Fruit fly (Drosophila melanogaster) whole organism, embryonic: ENCODE results near the gene D.
A peak's percentile ranks its signal among the peaks of the same experiment; 100 is the strongest.

ENCODE experiments used
- Abd-B ChIP-seq: fragments of 200-800 bp; sonication (Bioruptor generic); optimal IDR thresholded peaks from 2 replicates; lab custom pipeline; 2018; ENCODE audit warnings: missing biosample characterization, mild to moderate bottlenecking, missing genetic modification characterization, moderate library complexity
- Antp ChIP-seq: fragments of 200-800 bp; sonication (Bioruptor generic); optimal IDR thresholded peaks from 3 replicates; lab custom pipeline; 2016; ENCODE audit warnings: missing biosample characterization, missing genetic modification characterization
- Blimp-1 ChIP-seq: fragments of 200-800 bp; sonication (Bioruptor generic); optimal IDR thresholded peaks from 3 replicates; lab custom pipeline; 2018; ENCODE audit warnings: missing biosample characterization, missing genetic modification characterization, mild to moderate bottlenecking, moderate library complexity, missing genetic modification reagents
- CG11093 ChIP-seq: fragments of 200-800 bp; sonication (Bioruptor generic); IDR thresholded peaks from 3 replicates; pipeline ENCODE4 v1.3.6; 2022; ENCODE audit warnings: missing biosample characterization, missing genetic modification characterization
- CG11398 ChIP-seq: fragments of 200-800 bp; sonication (Bioruptor generic); optimal IDR thresholded peaks from 2 replicates; lab custom pipeline; 2016; ENCODE audit warnings: missing biosample characterization, missing genetic modification characterization
- CG11723 ChIP-seq: fragments of 200-800 bp; sonication (Bioruptor generic); optimal IDR thresholded peaks from 2 replicates; lab custom pipeline; 2017; ENCODE audit warnings: missing biosample characterization, mild to moderate bottlenecking, missing genetic modification characterization
- CG12744 ChIP-seq: fragments of 200-800 bp; sonication (Bioruptor generic); optimal IDR thresholded peaks from 2 replicates; lab custom pipeline; 2016; ENCODE audit warnings: missing biosample characterization, missing genetic modification characterization
- CG13894 ChIP-seq: fragments of 200-800 bp; sonication (Bioruptor generic); optimal IDR thresholded peaks from 3 replicates; lab custom pipeline; 2018; ENCODE audit warnings: missing biosample characterization, mild to moderate bottlenecking, missing genetic modification characterization, moderate library complexity
- CG14667 ChIP-seq: fragments of 200-800 bp; sonication (Bioruptor generic); IDR thresholded peaks from 2 replicates; pipeline ENCODE4 v1.3.6; 2022; ENCODE audit warnings: missing biosample characterization, missing genetic modification characterization
- CG16779 ChIP-seq: fragments of 200-800 bp; sonication (Bioruptor generic); IDR thresholded peaks from 2 replicates; pipeline ENCODE4 v1.3.6; 2022; ENCODE audit warnings: missing biosample characterization, missing genetic modification characterization
- CG17912 ChIP-seq: fragments of 200-800 bp; sonication (Bioruptor generic); optimal IDR thresholded peaks from 2 replicates; lab custom pipeline; 2018; ENCODE audit warnings: missing biosample characterization, mild to moderate bottlenecking, missing genetic modification characterization
- CG18262 ChIP-seq: fragments of 200-800 bp; optimal IDR thresholded peaks from 3 replicates; lab custom pipeline; 2019; ENCODE audit warnings: missing biosample characterization, mild to moderate bottlenecking, missing genetic modification characterization, moderate library complexity
- CG2199 ChIP-seq: fragments of 200-800 bp; sonication (Bioruptor generic); IDR thresholded peaks from 3 replicates; pipeline ENCODE4 v1.3.6; 2022; ENCODE audit warnings: missing biosample characterization, missing genetic modification characterization
- CG2712 ChIP-seq: fragments of 200-800 bp; optimal IDR thresholded peaks from 3 replicates; lab custom pipeline; 2019; ENCODE audit warnings: missing biosample characterization, mild to moderate bottlenecking, missing genetic modification characterization, moderate library complexity
- CG3847 ChIP-seq: fragments of 200-800 bp; sonication (Bioruptor generic); IDR thresholded peaks from 2 replicates; pipeline ENCODE4 v1.3.6; 2022; ENCODE audit warnings: missing biosample characterization, missing genetic modification characterization
- CG3995 ChIP-seq: fragments of 200-800 bp; sonication (Bioruptor generic); optimal IDR thresholded peaks from 3 replicates; lab custom pipeline; 2016; ENCODE audit warnings: missing biosample characterization, missing genetic modification characterization
- CG4282 ChIP-seq: fragments of 200-800 bp; sonication (Bioruptor generic); optimal IDR thresholded peaks from 2 replicates; lab custom pipeline; 2016; ENCODE audit warnings: missing biosample characterization, missing genetic modification characterization
- CG4820 ChIP-seq: fragments of 200-800 bp; sonication (Bioruptor generic); optimal IDR thresholded peaks from 3 replicates; lab custom pipeline; 2016; ENCODE audit warnings: missing biosample characterization, missing genetic modification characterization
- CG5245 ChIP-seq: fragments of 200-800 bp; sonication (Bioruptor generic); optimal IDR thresholded peaks from 3 replicates; lab custom pipeline; 2016; ENCODE audit warnings: missing biosample characterization, missing genetic modification characterization
- CG7928 ChIP-seq: fragments of 200-800 bp; sonication (Bioruptor generic); optimal IDR thresholded peaks from 2 replicates; lab custom pipeline; 2017; ENCODE audit warnings: missing biosample characterization, mild to moderate bottlenecking, missing genetic modification characterization
- CG9876 ChIP-seq: fragments of 200-800 bp; sonication (Bioruptor generic); optimal IDR thresholded peaks from 2 replicates; lab custom pipeline; 2016; ENCODE audit warnings: missing biosample characterization, missing genetic modification characterization
- D19A ChIP-seq: fragments of 200-800 bp; optimal IDR thresholded peaks from 3 replicates; lab custom pipeline; 2019; ENCODE audit warnings: missing biosample characterization, mild to moderate bottlenecking, missing genetic modification characterization, moderate library complexity
- Dref ChIP-seq: fragments of 200-800 bp; sonication (Bioruptor generic); IDR thresholded peaks from 2 replicates; pipeline ENCODE4 v1.3.6; 2022; ENCODE audit warnings: missing biosample characterization, missing genetic modification characterization
- Hmx ChIP-seq: fragments of 200-800 bp; sonication (Bioruptor generic); optimal IDR thresholded peaks from 2 replicates; lab custom pipeline; 2016; ENCODE audit warnings: missing biosample characterization, missing genetic modification characterization
- Hr51 ChIP-seq, 2 experiments: fragments of 200-800 bp; sonication (Bioruptor generic); optimal IDR thresholded peaks; 2 replicates in 1 of 2; 3 replicates in 1 of 2; lab custom pipeline; 2016 to 2018; ENCODE audit warnings: missing biosample characterization in 2 of 2, missing genetic modification characterization in 2 of 2, mild to moderate bottlenecking in 1 of 2, moderate library complexity in 1 of 2
- Hsf ChIP-seq: fragments of 200-800 bp; sonication (Bioruptor generic); optimal IDR thresholded peaks from 3 replicates; lab custom pipeline; 2016; ENCODE audit warnings: missing biosample characterization, missing genetic modification characterization
- Med ChIP-seq: fragments of 200-800 bp; sonication (Bioruptor generic); peaks from one replicate; lab custom pipeline; 2016; ENCODE audit warnings: missing biosample characterization, missing genetic modification characterization, mild to moderate bottlenecking, inconsistent platforms, moderate library complexity
- Meics ChIP-seq: fragments of 200-800 bp; sonication (Bioruptor generic); optimal IDR thresholded peaks from 2 replicates; lab custom pipeline; 2017; ENCODE audit warnings: missing biosample characterization, mild to moderate bottlenecking, missing genetic modification characterization
- Nf-YC ChIP-seq: fragments of 200-800 bp; optimal IDR thresholded peaks from 3 replicates; lab custom pipeline; 2019; ENCODE audit warnings: missing biosample characterization, mild to moderate bottlenecking, missing genetic modification characterization, moderate library complexity
- Sin3A ChIP-seq: fragments of >200 bp; optimal IDR thresholded peaks from 2 replicates; lab custom pipeline; 2018
- Stat92E ChIP-seq, 3 experiments: fragments of >200 bp in 2 of 3; fragments of 200-800 bp in 1 of 3; sonication (Bioruptor generic) in 1 of 3; optimal IDR thresholded peaks; 2 replicates each; lab custom pipeline; 2017 to 2019; ENCODE audit warnings: missing biosample characterization in 3 of 3, missing genetic modification characterization in 3 of 3, mild to moderate bottlenecking in 1 of 3, moderate library complexity in 1 of 3
- TFAM ChIP-seq: fragments of 200-800 bp; sonication (Bioruptor generic); optimal IDR thresholded peaks from 2 replicates; lab custom pipeline; 2017; ENCODE audit warnings: missing biosample characterization, missing genetic modification characterization, inconsistent platforms
- abd-A ChIP-seq: fragments of 200-800 bp; sonication (Bioruptor generic); optimal IDR thresholded peaks from 3 replicates; lab custom pipeline; 2019; ENCODE audit warnings: missing biosample characterization, mild to moderate bottlenecking, missing genetic modification characterization, moderate library complexity
- ac ChIP-seq: fragments of 200-800 bp; sonication (Bioruptor generic); optimal IDR thresholded peaks from 3 replicates; lab custom pipeline; 2017; ENCODE audit warnings: missing biosample characterization, mild to moderate bottlenecking, missing genetic modification characterization
- ash1 ChIP-seq: fragments of 200-800 bp; sonication (Bioruptor generic); optimal IDR thresholded peaks from 2 replicates; lab custom pipeline; 2018; ENCODE audit warnings: missing biosample characterization, mild to moderate bottlenecking, missing genetic modification characterization
- bcd ChIP-seq: fragments of 200-800 bp; sonication (Bioruptor generic); optimal IDR thresholded peaks from 2 replicates; lab custom pipeline; 2017; ENCODE audit warnings: missing biosample characterization, mild to moderate bottlenecking, missing genetic modification characterization
- crc ChIP-seq: fragments of 200-800 bp; sonication (Bioruptor generic); optimal IDR thresholded peaks from 2 replicates; lab custom pipeline; 2016; ENCODE audit warnings: missing biosample characterization, missing genetic modification characterization
- ewg ChIP-seq: fragments of 200-800 bp; sonication (Bioruptor generic); optimal IDR thresholded peaks from 3 replicates; lab custom pipeline; 2017; ENCODE audit warnings: mild to moderate bottlenecking, missing biosample characterization, missing genetic modification reagents, missing genetic modification characterization
- eyg ChIP-seq: fragments of 200-800 bp; sonication (Bioruptor generic); optimal IDR thresholded peaks from 3 replicates; lab custom pipeline; 2016; ENCODE audit warnings: missing biosample characterization, missing genetic modification characterization
- ham ChIP-seq: fragments of 200-800 bp; sonication (Bioruptor generic); IDR thresholded peaks from 2 replicates; pipeline ENCODE4 v1.3.6; 2022; ENCODE audit warnings: missing biosample characterization, missing genetic modification characterization
- her ChIP-seq: fragments of 200-800 bp; sonication (Bioruptor generic); optimal IDR thresholded peaks from 2 replicates; lab custom pipeline; 2016; ENCODE audit warnings: missing biosample characterization, missing genetic modification characterization
- ken ChIP-seq: fragments of 200-800 bp; sonication (Bioruptor generic); IDR thresholded peaks from 3 replicates; pipeline ENCODE4 v1.3.6; 2022; ENCODE audit warnings: missing biosample characterization, missing genetic modification characterization
- knrl ChIP-seq: fragments of 200-800 bp; sonication (Bioruptor generic); IDR thresholded peaks from 3 replicates; pipeline ENCODE4 v1.3.6; 2022; ENCODE audit warnings: missing biosample characterization, missing genetic modification characterization; ENCODE audit not compliant: partially characterized antibody
- otp ChIP-seq: fragments of 200-800 bp; sonication (Bioruptor generic); IDR thresholded peaks from 3 replicates; pipeline ENCODE4, ENCODE4 v1.3.6; 2022; ENCODE audit warnings: missing biosample characterization, missing genetic modification characterization
- pb ChIP-seq: fragments of 200-800 bp; sonication (Bioruptor generic); optimal IDR thresholded peaks from 3 replicates; lab custom pipeline; 2016; ENCODE audit warnings: missing biosample characterization, missing genetic modification characterization
- rib ChIP-seq: fragments of 200-800 bp; sonication (Bioruptor generic); IDR thresholded peaks from 2 replicates; pipeline ENCODE4 v1.3.6; 2022; ENCODE audit warnings: missing biosample characterization, missing genetic modification characterization
- sd ChIP-seq: fragments of 200-800 bp; sonication (Bioruptor generic); optimal IDR thresholded peaks from 3 replicates; lab custom pipeline; 2018; ENCODE audit warnings: missing biosample characterization, mild to moderate bottlenecking, missing genetic modification characterization, moderate library complexity
- tio ChIP-seq: fragments of 200-800 bp; sonication (Bioruptor generic); optimal IDR thresholded peaks from 2 replicates; lab custom pipeline; 2017; ENCODE audit warnings: missing biosample characterization, missing genetic modification characterization, inconsistent platforms
- unpg ChIP-seq: fragments of 200-800 bp; sonication (Bioruptor generic); optimal IDR thresholded peaks from 3 replicates; lab custom pipeline; 2018; ENCODE audit warnings: missing biosample characterization, mild to moderate bottlenecking, missing genetic modification characterization, moderate library complexity
- vvl ChIP-seq: fragments of 200-800 bp; sonication (Bioruptor generic); IDR thresholded peaks from 2 replicates; pipeline ENCODE4 v1.3.6; 2022; ENCODE audit warnings: missing biosample characterization, missing genetic modification characterization
- zfh2 ChIP-seq: fragments of 200-800 bp; sonication (Bioruptor generic); optimal IDR thresholded peaks from 2 replicates; lab custom pipeline; 2016; ENCODE audit warnings: missing biosample characterization, missing genetic modification characterization

D gene

DNA sequence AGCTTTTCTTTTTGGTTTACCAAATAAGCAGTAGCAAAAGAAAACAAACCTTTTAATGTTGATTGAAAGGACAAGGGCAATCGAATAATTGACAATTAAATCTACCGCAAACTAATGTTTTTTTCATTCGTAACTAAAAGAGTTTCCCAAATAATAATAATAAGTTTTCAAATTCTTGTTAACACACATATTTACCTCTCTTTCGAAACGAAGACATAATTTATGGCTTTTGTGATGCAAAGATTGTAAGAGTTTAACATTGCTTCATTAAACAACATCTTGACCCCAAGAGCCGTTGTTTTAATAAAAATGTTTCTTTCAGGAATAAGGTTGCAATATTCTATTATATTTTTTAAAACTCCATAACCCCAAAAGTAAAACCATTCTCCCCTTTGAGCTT lies at the start of gene D:
D (minus strand) TSS at position 101 of the 400 bp plus-strand sequence.
- no peak for TF ChIP-seq CG7928
- no peak for TF ChIP-seq CG17912
- TF ChIP-seq CG11398 (GFP tag; lab: Kevin White, UChicago), result no peak
- no peak for TF ChIP-seq CG11093 (GFP tag; lab: Robert Waterston, UW)

DNA sequence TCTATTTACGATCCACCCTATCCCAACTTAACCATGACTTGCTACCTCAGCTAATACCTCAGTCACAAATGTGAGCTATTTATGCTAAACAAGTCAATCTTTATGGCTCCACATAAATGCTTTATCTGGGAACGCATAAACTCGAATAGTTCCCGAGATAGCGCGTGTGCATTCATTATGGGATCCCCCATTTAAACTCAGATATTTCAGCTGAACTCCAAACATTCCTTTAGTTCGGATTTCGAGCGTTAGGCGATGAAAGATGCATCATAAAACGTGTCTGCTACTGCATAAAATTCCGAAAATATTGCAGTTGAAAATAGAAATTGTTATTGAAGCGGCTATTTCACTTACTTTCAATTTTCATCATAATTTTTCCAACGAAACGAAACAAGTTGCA lies 45.0 kb upstream of the D start:
- TF ChIP-seq CG3847 (GFP tag; lab: Robert Waterston, UW) (no peak), Sin3A (lab: Kevin White, UChicago) (no peak), Med (peak; percentile 8), abd-A (tag; lab: Kevin White, UChicago) (peak; percentile 55), ken (no peak), CG16779 (no peak), sd (tag; lab: Kevin White, UChicago) (peak; percentile 86), Abd-B (peak; percentile 26), rib (GFP tag; lab: Robert Waterston, UW) (no peak), Hmx (GFP tag; lab: Kevin White, UChicago) (no peak), otp (GFP tag; lab: Robert Waterston, UW) (no peak), unpg (GFP tag; lab: Kevin White, UChicago) (no peak), ash1 (GFP tag; lab: Kevin White, UChicago) (no peak), vvl (GFP tag; lab: Robert Waterston, UW) (peak; percentile 39; the same call in 1 of the 2 replicates), Hsf (GFP tag; lab: Kevin White, UChicago) (no peak), bcd (GFP tag; lab: Kevin White, UChicago) (no peak), her (GFP tag; lab: Kevin White, UChicago) (no peak), zfh2 (GFP tag; lab: Kevin White, UChicago) (no peak), ac (GFP tag; lab: Kevin White, UChicago) (no peak), CG12744 (GFP tag; lab: Kevin White, UChicago) (no peak), CG9876 (no peak), Blimp-1 (GFP tag; lab: Kevin White, UChicago) (peak; percentile 43), CG18262 (tag; lab: Kevin White, UChicago) (no peak), Stat92E (GFP tag; optimal IDR thresholded peaks at IDR 0.05; lab: Kevin White, UChicago) (peak in 1 of 3 experiments; percentile 64), CG4820 (GFP tag; lab: Kevin White, UChicago) (no peak), CG4282 (GFP tag; lab: Kevin White, UChicago) (no peak), CG13894 (tag; lab: Kevin White, UChicago) (no peak), CG2712 (tag; lab: Kevin White, UChicago) (no peak), crc (GFP tag; lab: Kevin White, UChicago) (no peak), Meics (GFP tag; lab: Kevin White, UChicago) (no peak), eyg (GFP tag; lab: Kevin White, UChicago) (no peak), CG14667 (GFP tag; lab: Robert Waterston, UW) (no peak), CG3995 (GFP tag; lab: Kevin White, UChicago) (no peak), Nf-YC (no peak), CG11723 (no peak), pb (GFP tag; lab: Kevin White, UChicago) (no peak), Hr51 (GFP tag; optimal IDR thresholded peaks at IDR 0.05; lab: Kevin White, UChicago) (no peak), ewg (no peak), tio (GFP tag; lab: Kevin White, UChicago) (no peak), knrl (GFP tag; lab: Robert Waterston, UW) (no peak), Antp (no peak), ham (GFP tag; lab: Robert Waterston, UW) (no peak), Dref (GFP tag; lab: Robert Waterston, UW) (no peak), CG2199 (0 out of 3 replicates have a peak, but pooled peaks have one; percentile 29), TFAM (GFP tag; lab: Kevin White, UChicago) (no peak), D19A (tag; lab: Kevin White, UChicago) (peak; percentile 9), CG5245 (no peak)
